Fruit fly (Drosophila melanogaster): ENCODE results near the gene Sr-CIV.

The Sr-CIV gene

DNA sequence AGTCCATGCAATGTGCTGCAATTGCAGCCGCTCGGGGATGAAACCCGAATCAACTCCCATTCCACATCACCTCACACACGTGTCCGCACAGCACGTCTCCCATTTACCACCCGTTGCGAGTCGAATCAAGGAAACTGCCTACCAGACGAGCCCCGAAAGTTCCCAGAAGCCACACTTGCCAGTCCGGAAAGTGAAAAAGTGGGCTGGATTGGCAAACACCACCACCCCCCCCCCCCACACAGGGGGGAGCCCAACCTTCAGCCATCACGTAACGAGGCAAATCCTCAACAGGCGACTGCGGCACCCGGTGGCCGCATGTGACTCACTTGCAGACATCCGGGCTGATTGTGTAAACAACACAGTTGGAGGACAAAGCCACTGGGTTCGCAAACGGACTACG is 19.0 kb downstream of the Sr-CIV start (continued):
- TF ChIP-seq B-H2 (GFP tag; optimal IDR thresholded peaks at IDR 0.05), result no peak
- no peak for TF ChIP-seq CG17328 (GFP tag; IDR thresholded peaks at IDR 0.05)

DNA sequence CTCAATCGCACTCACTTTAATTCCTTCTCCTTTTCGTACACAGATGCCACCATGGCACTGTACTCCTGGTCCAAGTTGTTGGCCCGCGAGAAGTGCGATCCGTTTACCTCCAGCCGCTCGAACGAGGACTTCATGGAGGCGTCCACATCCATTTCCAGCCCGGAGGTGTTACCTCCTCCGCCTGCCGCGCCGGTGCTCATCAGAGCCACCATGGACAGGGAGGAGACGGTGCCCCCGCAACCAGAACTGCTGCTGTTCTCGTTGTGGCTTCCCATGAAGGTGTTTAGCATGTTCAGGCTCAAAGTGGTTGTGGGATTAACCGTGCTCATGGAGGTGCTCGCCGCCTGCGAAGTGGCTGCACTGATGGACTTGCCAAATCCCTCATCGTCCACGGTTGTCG is 28.4 kb downstream of the Sr-CIV start:
- TF ChIP-seq Ets65A (GFP tag) (peak; percentile 63), CG8478 (optimal IDR thresholded peaks at IDR 0.05) (peak; percentile 62), CG17829 (tag; optimal IDR thresholded peaks at IDR 0.05) (no peak), lilli (GFP tag; optimal IDR thresholded peaks at IDR 0.05) (no peak)

DNA sequence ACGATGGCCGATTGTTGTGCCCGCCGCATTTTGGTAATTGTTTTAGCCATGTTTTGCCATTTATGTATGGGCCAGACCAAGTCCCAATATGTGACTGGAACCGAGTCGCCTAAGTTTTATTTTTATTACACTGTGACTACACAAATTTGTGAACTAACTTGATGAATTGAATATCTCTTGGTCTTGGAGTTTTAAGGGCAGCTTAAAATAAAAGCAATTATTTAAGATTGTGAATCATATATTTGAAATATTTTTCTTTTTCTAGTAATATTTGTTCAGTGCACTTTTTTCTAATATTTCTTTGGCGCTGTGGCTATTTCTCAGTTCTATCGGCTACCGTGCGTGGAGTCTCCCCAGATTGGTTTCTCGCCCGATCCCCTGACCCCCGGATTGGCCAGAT is 30.4 kb downstream of the Sr-CIV start:
- peak; percentile 62 for TF ChIP-seq Ets65A (GFP tag)
- no peak for TF ChIP-seq ham (GFP tag; IDR thresholded peaks at IDR 0.05)

DNA sequence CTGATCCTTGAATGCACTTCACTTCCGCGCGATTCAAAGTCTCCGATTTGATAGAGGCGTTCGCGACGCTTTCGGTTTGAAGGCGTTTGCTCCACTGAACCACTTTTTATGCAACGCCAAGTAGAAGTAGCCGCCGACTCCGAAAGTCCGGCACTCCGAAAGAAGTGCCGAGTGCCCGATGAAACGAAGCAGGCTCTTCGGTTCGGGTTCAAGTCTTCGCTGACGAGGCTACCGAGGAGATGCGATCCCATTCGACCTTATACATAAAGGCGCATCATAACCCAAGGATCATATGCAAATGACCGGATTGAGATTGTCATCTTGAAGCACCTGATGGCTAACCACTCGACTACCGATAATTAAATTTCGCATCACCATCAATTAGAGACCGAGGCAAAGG is 32.9 kb downstream of the Sr-CIV start, which contains the start of gene CG15414:
Gene CG15414 (minus strand): TSS at position 101 of the 400 bp plus-strand sequence.
- no peak for TF ChIP-seq CG7271 (tag; optimal IDR thresholded peaks at IDR 0.05)
- no peak for TF ChIP-seq CG1603 (tag; optimal IDR thresholded peaks at IDR 0.05)
- no peak for TF ChIP-seq Atf-2 (GFP tag; optimal IDR thresholded peaks at IDR 0.05)
- TF ChIP-seq Dip3 (GFP tag; optimal IDR thresholded peaks at IDR 0.05), result no peak
- no peak for TF ChIP-seq CG8281 (tag; optimal IDR thresholded peaks at IDR 0.05)
- TF ChIP-seq fru (optimal IDR thresholded peaks at IDR 0.05), result no peak
- TF ChIP-seq CTCF (GFP tag; optimal IDR thresholded peaks at IDR 0.05), result peak; percentile 19

DNA sequence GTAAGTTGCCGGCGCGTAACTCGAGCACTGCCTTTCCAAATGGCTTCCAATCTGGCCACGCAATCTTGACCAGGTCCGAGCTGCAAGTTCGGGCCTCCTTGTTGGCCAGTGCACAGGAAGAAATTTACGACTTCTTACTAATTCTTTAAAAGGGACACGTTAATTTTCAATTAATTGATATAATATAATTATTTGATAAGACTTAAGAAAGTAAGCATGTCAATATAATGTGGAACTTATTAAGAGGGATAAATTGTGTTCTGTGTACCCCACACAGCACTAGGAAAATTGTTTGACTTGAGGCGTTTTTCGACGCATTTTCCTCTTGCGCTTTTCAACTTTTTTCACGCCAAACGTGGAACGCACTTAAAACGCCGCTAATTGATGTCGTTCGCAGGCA is 38.4 kb downstream of the Sr-CIV start:
- TF ChIP-seq CG11247 (GFP tag; IDR thresholded peaks at IDR 0.05) (no peak), Drgx (GFP tag; IDR thresholded peaks at IDR 0.05) (peak; percentile 32; the same call in 1 of the 2 replicates)

DNA sequence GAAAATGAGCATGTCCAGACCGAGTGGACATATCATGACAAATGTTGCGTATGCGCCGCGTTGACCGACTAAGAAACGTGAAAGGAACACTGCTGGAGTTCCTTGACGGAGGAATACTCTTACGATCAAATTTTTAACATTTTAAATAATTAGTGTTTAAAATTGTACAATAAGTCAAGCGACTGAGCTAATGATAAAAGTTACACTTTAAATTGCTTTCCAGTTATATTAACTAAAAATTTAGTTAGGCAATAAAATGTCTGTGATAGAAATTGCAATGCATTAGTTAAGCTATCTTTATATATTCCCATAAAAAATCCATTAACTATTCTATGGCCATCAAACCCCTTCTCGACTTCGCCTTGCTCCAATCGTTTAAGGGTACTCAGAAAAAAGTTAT is 39.1 kb downstream of the Sr-CIV start:
- TF ChIP-seq Trl (optimal IDR thresholded peaks at IDR 0.05) (no peak), Trl (GFP tag; optimal IDR thresholded peaks at IDR 0.05) (no peak), hbn (GFP tag; IDR thresholded peaks at IDR 0.05; ENCODE audit: partially characterized antibody) (no peak), CG10462 (GFP tag; optimal IDR thresholded peaks at IDR 0.05) (no peak), wdn (GFP tag; IDR thresholded peaks at IDR 0.05) (no peak), fd64A (GFP tag; optimal IDR thresholded peaks at IDR 0.05) (no peak), CG10267 (tag; optimal IDR thresholded peaks at IDR 0.05) (no peak), PHDP (tag; optimal IDR thresholded peaks at IDR 0.05) (no peak), fd102C (GFP tag; optimal IDR thresholded peaks at IDR 0.05) (no peak), Dbx (GFP tag; IDR thresholded peaks at IDR 0.05) (no peak), Hr39 (optimal IDR thresholded peaks at IDR 0.05) (no peak), CG7786 (GFP tag; optimal IDR thresholded peaks at IDR 0.05) (no peak), dysf (GFP tag; IDR thresholded peaks at IDR 0.05) (no peak), Fer2 (tag; optimal IDR thresholded peaks at IDR 0.05) (no peak), CG10431 (GFP tag; optimal IDR thresholded peaks at IDR 0.05) (no peak), Bdp1 (GFP tag; optimal IDR thresholded peaks at IDR 0.05) (no peak), CG1832 (GFP tag; optimal IDR thresholded peaks at IDR 0.05) (no peak), wor (GFP tag; IDR thresholded peaks at IDR 0.05) (no peak)

DNA sequence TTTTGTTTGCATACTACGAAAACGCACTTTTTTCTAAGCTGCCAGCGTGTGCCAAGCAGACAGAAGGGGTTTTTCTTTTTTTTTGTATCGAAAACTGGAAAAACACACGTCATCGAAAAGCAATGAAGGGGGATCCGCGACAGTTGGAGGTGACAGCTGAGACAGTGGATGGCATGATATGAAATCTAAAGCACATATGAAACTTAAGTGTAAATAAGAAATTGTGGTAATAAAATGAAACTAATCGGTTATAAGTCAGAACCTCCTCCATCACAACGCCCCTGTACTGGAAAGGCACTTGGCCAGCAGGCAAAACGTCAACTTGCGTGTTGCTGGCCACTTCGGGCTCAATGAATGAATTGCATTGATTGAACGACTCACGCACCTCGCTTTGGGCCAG is 40.2 kb downstream of the Sr-CIV start:
- TF ChIP-seq CG8290 (GFP tag; optimal IDR thresholded peaks at IDR 0.05) (no peak), CG8290 (tag; optimal IDR thresholded peaks at IDR 0.05) (no peak), Doc3 (GFP tag; IDR thresholded peaks at IDR 0.05; ENCODE audit: partially characterized antibody) (no peak), CG1647 (GFP tag; optimal IDR thresholded peaks at IDR 0.05) (no peak), Drgx (GFP tag; IDR thresholded peaks at IDR 0.05) (peak; percentile 46), crp (GFP tag; optimal IDR thresholded peaks at IDR 0.05) (no peak), Ets65A (GFP tag) (peak; percentile 30), CG13624 (GFP tag; optimal IDR thresholded peaks at IDR 0.05) (no peak), crol (GFP tag; IDR thresholded peaks at IDR 0.05) (no peak), lov (optimal IDR thresholded peaks at IDR 0.05) (no peak), lov (GFP tag; IDR thresholded peaks at IDR 0.05) (no peak), pb (GFP tag; optimal IDR thresholded peaks at IDR 0.05) (no peak), Antp (GFP tag; optimal IDR thresholded peaks at IDR 0.05) (no peak), knrl (GFP tag; IDR thresholded peaks at IDR 0.05; ENCODE audit: partially characterized antibody) (peak; percentile 22; the same call in 1 of the 3 replicates)

All from whole organism, embryonic.